Fruit fly (Drosophila melanogaster) whole organism, embryonic: Measurements from ENCODE around the gene CG34160.

ENCODE experiments used
- BtbVII ChIP-seq: fragments of 200-800 bp; sonication (Bioruptor generic); optimal IDR thresholded peaks from 3 replicates; lab custom pipeline; 2017; ENCODE audit warnings: missing biosample characterization, mild to moderate bottlenecking, missing genetic modification characterization
- CG10543 ChIP-seq: fragments of 200-800 bp; sonication (Bioruptor generic); optimal IDR thresholded peaks from 3 replicates; lab custom pipeline; 2017; ENCODE audit warnings: missing biosample characterization, mild to moderate bottlenecking, missing genetic modification characterization, moderate library complexity
- CG13624 ChIP-seq: fragments of 200-800 bp; sonication (Bioruptor generic); optimal IDR thresholded peaks from 2 replicates; lab custom pipeline; 2016; ENCODE audit warnings: missing biosample characterization, missing genetic modification characterization
- CG13775 ChIP-seq: fragments of 200-800 bp; sonication (Bioruptor generic); optimal IDR thresholded peaks from 3 replicates; lab custom pipeline; 2017; ENCODE audit warnings: missing biosample characterization, mild to moderate bottlenecking, missing genetic modification characterization
- CG14965 ChIP-seq: fragments of 200-800 bp; sonication (Bioruptor generic); optimal IDR thresholded peaks from 2 replicates; lab custom pipeline; 2016; ENCODE audit warnings: missing biosample characterization, missing genetic modification characterization, borderline replicate concordance
- CG15479 ChIP-seq: fragments of 200-800 bp; sonication (Bioruptor generic); optimal IDR thresholded peaks from 3 replicates; lab custom pipeline; 2019; ENCODE audit warnings: missing biosample characterization, mild to moderate bottlenecking, missing genetic modification characterization, moderate library complexity
- CG17385 ChIP-seq: fragments of 200-800 bp; sonication (Bioruptor generic); optimal IDR thresholded peaks from 3 replicates; lab custom pipeline; 2018; ENCODE audit warnings: missing biosample characterization, mild to moderate bottlenecking, missing genetic modification characterization
- CG1792 ChIP-seq: fragments of 200-800 bp; sonication (Bioruptor generic); optimal IDR thresholded peaks from 2 replicates; lab custom pipeline; 2016; ENCODE audit warnings: missing biosample characterization, missing genetic modification characterization
- CG18619 ChIP-seq: fragments of 200-800 bp; sonication (Bioruptor generic); optimal IDR thresholded peaks from 3 replicates; lab custom pipeline; 2017; ENCODE audit warnings: missing biosample characterization, mild to moderate bottlenecking, missing genetic modification characterization
- CG30403 ChIP-seq: fragments of 200-800 bp; sonication (Bioruptor generic); optimal IDR thresholded peaks from 3 replicates; lab custom pipeline; 2016; ENCODE audit warnings: missing biosample characterization, missing genetic modification characterization
- CG3407 ChIP-seq: fragments of 200-800 bp; sonication (Bioruptor generic); optimal IDR thresholded peaks from 2 replicates; lab custom pipeline; 2018; ENCODE audit warnings: missing biosample characterization, mild to moderate bottlenecking, missing genetic modification characterization
- CG42726 ChIP-seq: fragments of 200-800 bp; sonication (Bioruptor generic); IDR thresholded peaks from 2 replicates; pipeline ENCODE4 v1.3.6; 2022; ENCODE audit warnings: missing biosample characterization, missing genetic modification characterization; ENCODE audit not compliant: partially characterized antibody
- CG4328 ChIP-seq: fragments of 200-800 bp; sonication (Bioruptor generic); optimal IDR thresholded peaks from 3 replicates; lab custom pipeline; 2017; ENCODE audit warnings: missing biosample characterization, missing genetic modification reagents, missing genetic modification characterization
- CG5245 ChIP-seq: fragments of 200-800 bp; sonication (Bioruptor generic); optimal IDR thresholded peaks from 3 replicates; lab custom pipeline; 2016; ENCODE audit warnings: missing biosample characterization, missing genetic modification characterization
- CG7372 ChIP-seq: fragments of 200-800 bp; sonication (Bioruptor generic); IDR thresholded peaks from 2 replicates; pipeline ENCODE4 v1.3.6; 2022; ENCODE audit warnings: missing biosample characterization, missing genetic modification characterization
- CG7987 ChIP-seq: fragments of 200-800 bp; sonication (Bioruptor generic); optimal IDR thresholded peaks from 2 replicates; lab custom pipeline; 2018; ENCODE audit warnings: missing biosample characterization, mild to moderate bottlenecking, missing genetic modification characterization, moderate library complexity
- CG8359 ChIP-seq: fragments of 200-800 bp; sonication (Bioruptor generic); optimal IDR thresholded peaks from 2 replicates; lab custom pipeline; 2017; ENCODE audit warnings: missing biosample characterization, mild to moderate bottlenecking, missing genetic modification characterization, borderline replicate concordance
- CTCF ChIP-seq: fragments of 200-800 bp; sonication (Bioruptor generic); optimal IDR thresholded peaks from 2 replicates; lab custom pipeline; 2017; ENCODE audit warnings: missing biosample characterization, mild to moderate bottlenecking, missing genetic modification characterization, moderate library complexity
- CrebB ChIP-seq: fragments of 200-800 bp; sonication (Bioruptor generic); optimal IDR thresholded peaks from 3 replicates; lab custom pipeline; 2018; ENCODE audit warnings: missing biosample characterization, mild to moderate bottlenecking, missing genetic modification characterization
- D19A ChIP-seq: fragments of 200-800 bp; optimal IDR thresholded peaks from 3 replicates; lab custom pipeline; 2019; ENCODE audit warnings: missing biosample characterization, mild to moderate bottlenecking, missing genetic modification characterization, moderate library complexity
- Dad ChIP-seq: fragments of 200-800 bp; sonication (Bioruptor generic); optimal IDR thresholded peaks from 3 replicates; lab custom pipeline; 2016; ENCODE audit warnings: missing biosample characterization, missing genetic modification characterization
- Elba2 ChIP-seq: fragments of 200-800 bp; sonication (Bioruptor generic); optimal IDR thresholded peaks from 3 replicates; lab custom pipeline; 2016; ENCODE audit warnings: missing biosample characterization, missing genetic modification characterization
- HmgZ ChIP-seq: fragments of 200-800 bp; sonication (Bioruptor generic); optimal IDR thresholded peaks from 2 replicates; lab custom pipeline; 2018; ENCODE audit warnings: missing biosample characterization, mild to moderate bottlenecking, missing genetic modification characterization
- Mes4 ChIP-seq: fragments of 200-800 bp; sonication (Bioruptor generic); optimal IDR thresholded peaks from 2 replicates; lab custom pipeline; 2016; ENCODE audit warnings: missing biosample characterization, missing genetic modification characterization
- Mrtf ChIP-seq: fragments of 200-800 bp; sonication (Bioruptor generic); IDR thresholded peaks from 3 replicates; pipeline ENCODE4 v1.3.6; 2022; ENCODE audit warnings: missing biosample characterization, missing genetic modification characterization
- Nf-YC ChIP-seq: fragments of 200-800 bp; optimal IDR thresholded peaks from 3 replicates; lab custom pipeline; 2019; ENCODE audit warnings: missing biosample characterization, mild to moderate bottlenecking, missing genetic modification characterization, moderate library complexity
- Sry-β ChIP-seq: fragments of 200-800 bp; sonication (Bioruptor generic); optimal IDR thresholded peaks from 2 replicates; lab custom pipeline; 2018; ENCODE audit warnings: missing biosample characterization, mild to moderate bottlenecking, missing genetic modification characterization, moderate library complexity
- bowl ChIP-seq: fragments of 200-800 bp; sonication (Bioruptor generic); IDR thresholded peaks from 2 replicates; pipeline ENCODE4 v1.3.6; 2022; ENCODE audit warnings: missing biosample characterization, missing genetic modification characterization
- br ChIP-seq: fragments of >200 bp; optimal IDR thresholded peaks from 2 replicates; lab custom pipeline; 2017
- chn ChIP-seq: fragments of 200-800 bp; sonication (Bioruptor generic); optimal IDR thresholded peaks from 2 replicates; lab custom pipeline; 2016; ENCODE audit warnings: missing biosample characterization, missing genetic modification characterization
- eve ChIP-seq, 2 experiments: fragments of >200 bp; optimal IDR thresholded peaks; 2 replicates each; lab custom pipeline; 2017; ENCODE audit warnings: missing biosample characterization in 2 of 2, missing genetic modification characterization in 2 of 2
- fd102C ChIP-seq: fragments of 200-800 bp; sonication (Bioruptor generic); optimal IDR thresholded peaks from 2 replicates; lab custom pipeline; 2018; ENCODE audit warnings: missing biosample characterization, mild to moderate bottlenecking, missing genetic modification characterization, moderate library complexity
- gsb-n ChIP-seq: fragments of 200-800 bp; sonication (Bioruptor generic); optimal IDR thresholded peaks from 3 replicates; lab custom pipeline; 2018; ENCODE audit warnings: missing biosample characterization, mild to moderate bottlenecking, missing genetic modification characterization
- her ChIP-seq: fragments of 200-800 bp; sonication (Bioruptor generic); optimal IDR thresholded peaks from 2 replicates; lab custom pipeline; 2016; ENCODE audit warnings: missing biosample characterization, missing genetic modification characterization
- luna ChIP-seq: fragments of 200-800 bp; sonication (Bioruptor generic); optimal IDR thresholded peaks from 2 replicates; lab custom pipeline; 2016; ENCODE audit warnings: missing biosample characterization, missing genetic modification characterization
- mld ChIP-seq: fragments of 200-800 bp; sonication (Bioruptor generic); IDR thresholded peaks from 3 replicates; pipeline ENCODE4 v1.3.6; 2022; ENCODE audit warnings: missing biosample characterization, missing genetic modification characterization; ENCODE audit not compliant: partially characterized antibody
- nmo ChIP-seq: fragments of 200-800 bp; sonication (Bioruptor generic); optimal IDR thresholded peaks from 2 replicates; lab custom pipeline; 2018; ENCODE audit warnings: missing biosample characterization, mild to moderate bottlenecking, missing genetic modification characterization, moderate library complexity
- repo ChIP-seq: fragments of 200-800 bp; sonication (Bioruptor generic); optimal IDR thresholded peaks from 2 replicates; lab custom pipeline; 2016; ENCODE audit warnings: missing biosample characterization, missing genetic modification characterization
- stwl ChIP-seq: fragments of 200-800 bp; sonication (Bioruptor generic); optimal IDR thresholded peaks from 3 replicates; lab custom pipeline; 2018; ENCODE audit warnings: missing biosample characterization, mild to moderate bottlenecking, missing genetic modification characterization, moderate library complexity
- sug ChIP-seq: fragments of 200-800 bp; optimal IDR thresholded peaks from 2 replicates; lab custom pipeline; 2019; ENCODE audit warnings: missing biosample characterization, mild to moderate bottlenecking, missing genetic modification characterization, moderate library complexity
- tgo ChIP-seq: fragments of 200-800 bp; sonication (Bioruptor generic); IDR thresholded peaks from 3 replicates; pipeline ENCODE4 v1.3.6; 2022; ENCODE audit warnings: missing biosample characterization, missing genetic modification characterization

The CG34160 gene

DNA sequence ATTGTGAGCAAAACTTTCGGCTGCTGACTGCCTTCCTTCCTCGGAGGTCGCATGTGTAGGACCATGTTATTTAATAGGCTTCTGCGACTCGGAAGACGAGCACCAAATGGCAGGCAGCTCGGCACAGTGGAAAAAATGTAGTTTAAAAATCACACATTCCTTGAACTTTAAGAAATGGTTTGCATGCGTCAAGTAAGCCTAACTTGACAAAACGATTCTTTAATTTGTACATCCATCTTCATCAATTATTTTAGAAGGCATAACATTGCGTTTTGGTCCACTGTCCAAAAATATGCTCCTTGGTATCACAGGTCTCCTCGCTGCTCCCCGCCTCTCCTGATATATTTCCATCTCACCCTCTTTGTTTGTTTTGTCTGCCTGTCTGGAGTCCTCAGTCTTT lies 13.9 kb upstream of the CG34160 start (continued):
- TF ChIP-seq CG5245 (GFP tag; lab: Kevin White, UChicago) (no peak), CG13624 (GFP tag; lab: Kevin White, UChicago) (peak; percentile 44), eve (GFP tag; optimal IDR thresholded peaks at IDR 0.05; lab: Kevin White, UChicago) (peak in 1 of 2 experiments; percentile 13), repo (no peak), CrebB (no peak), CTCF (GFP tag; lab: Kevin White, UChicago) (no peak), Dad (GFP tag; lab: Kevin White, UChicago) (no peak), CG30403 (GFP tag; lab: Kevin White, UChicago) (peak; percentile 34), CG7987 (GFP tag; lab: Kevin White, UChicago) (no peak)

- TF ChIP-seq sug (tag; lab: Kevin White, UChicago): no peak
- no peak for TF ChIP-seq her
- TF ChIP-seq gsb-n (tag; lab: Kevin White, UChicago): no peak
- no peak for TF ChIP-seq CG42726 (GFP tag; lab: Robert Waterston, UW)
- no peak for TF ChIP-seq CG14965 (GFP tag; lab: Kevin White, UChicago)
- TF ChIP-seq, all 482 proteins: peak for 0
These were observed 12.6 kb upstream of the CG34160 start, which contains the start of gene CG6138 for dm6 chr2L:10566955-10567354. Gene CG6138, plus strand, starts transcription at chr2L:10567255.

DNA sequence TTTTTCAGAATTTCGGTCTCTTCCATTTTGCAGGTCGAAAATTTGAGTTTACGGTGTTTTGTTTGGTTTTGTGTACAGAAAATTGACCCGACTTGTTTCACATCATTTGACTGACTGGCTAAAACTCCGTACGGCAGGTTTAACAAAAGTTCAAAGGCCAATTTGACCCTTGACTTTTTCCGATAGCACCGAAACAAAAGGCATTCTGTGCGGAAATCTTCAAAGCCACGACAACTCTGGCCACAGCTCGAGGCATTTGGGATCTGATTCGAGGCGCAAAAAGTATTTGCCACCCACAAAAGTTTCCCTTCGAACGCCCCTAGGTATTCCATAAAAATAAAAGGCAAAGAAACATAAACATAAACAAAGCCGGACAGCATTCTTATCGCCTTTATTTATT lies 1.9 kb upstream of the CG34160 start, which contains the start of gene w-cup:
w-cup (minus strand) TSS at position 101 of the 400 bp plus-strand sequence.
- TF ChIP-seq CG14965 (GFP tag; lab: Kevin White, UChicago) (no peak), CG4328 (GFP tag; lab: Kevin White, UChicago) (no peak), Elba2 (GFP tag; lab: Kevin White, UChicago) (no peak), luna (no peak), Sry-β (GFP tag; lab: Kevin White, UChicago) (no peak), CG8359 (no peak), fd102C (no peak), CG7372 (no peak), CG3407 (GFP tag; lab: Kevin White, UChicago) (no peak), stwl (no peak)
- TF ChIP-seq, all 482 proteins: peak for 0

dm6 chr2L:10581602-10582001 lies 2.0 kb downstream of the CG34160 start, which contains the start of gene CG34161:
Gene CG34161, minus strand, starts transcription at chr2L:10581702.
- TF ChIP-seq mld (GFP tag; lab: Robert Waterston, UW): no peak
- TF ChIP-seq Mrtf: no peak
- no peak for TF ChIP-seq CG10543 (GFP tag; lab: Kevin White, UChicago)
- TF ChIP-seq tgo (GFP tag; lab: Robert Waterston, UW): no peak
- TF ChIP-seq CG15479 (GFP tag; lab: Kevin White, UChicago): no peak
- no peak for TF ChIP-seq nmo
- no peak for TF ChIP-seq CG13775 (GFP tag; lab: Kevin White, UChicago)
- no peak for TF ChIP-seq Nf-YC (tag; lab: Kevin White, UChicago)
- TF ChIP-seq CG18619 (GFP tag; lab: Kevin White, UChicago): no peak
- no peak for TF ChIP-seq br (lab: Kevin White, UChicago)
- no peak for TF ChIP-seq Mes4 (GFP tag; lab: Kevin White, UChicago)
- TF ChIP-seq bowl (GFP tag; lab: Robert Waterston, UW): no peak
- TF ChIP-seq HmgZ (tag; lab: Kevin White, UChicago): no peak
- TF ChIP-seq CG1792 (GFP tag; lab: Kevin White, UChicago): no peak
- TF ChIP-seq BtbVII (GFP tag; lab: Kevin White, UChicago): no peak
- no peak for TF ChIP-seq CG17385 (GFP tag; lab: Kevin White, UChicago)
- TF ChIP-seq D19A (tag; lab: Kevin White, UChicago): no peak
- no peak for TF ChIP-seq chn (GFP tag; lab: Kevin White, UChicago)
